Fruit fly (Drosophila melanogaster) whole organism, embryonic: ENCODE data around the gene CG32801.

Experiments
- BEAF-32 ChIP-seq: fragments of 200-800 bp; sonication (Bioruptor generic); optimal IDR thresholded peaks from 3 replicates; lab custom pipeline; 2017; ENCODE audit warnings: missing biosample characterization, missing genetic modification characterization, mild to moderate bottlenecking, moderate library complexity, missing genetic modification reagents
- C15 ChIP-seq: fragments of 200-800 bp; sonication (Bioruptor generic); IDR thresholded peaks from 3 replicates; pipeline ENCODE4 v1.3.6; 2022; ENCODE audit warnings: missing biosample characterization, missing genetic modification characterization
- CG10431 ChIP-seq: fragments of 200-800 bp; sonication (Bioruptor generic); optimal IDR thresholded peaks from 3 replicates; lab custom pipeline; 2018; ENCODE audit warnings: missing biosample characterization, mild to moderate bottlenecking, missing genetic modification characterization
- CG10543 ChIP-seq: fragments of 200-800 bp; sonication (Bioruptor generic); optimal IDR thresholded peaks from 3 replicates; lab custom pipeline; 2017; ENCODE audit warnings: missing biosample characterization, mild to moderate bottlenecking, missing genetic modification characterization, moderate library complexity
- CG11093 ChIP-seq: fragments of 200-800 bp; sonication (Bioruptor generic); IDR thresholded peaks from 3 replicates; pipeline ENCODE4 v1.3.6; 2022; ENCODE audit warnings: missing biosample characterization, missing genetic modification characterization
- CG12155 ChIP-seq: fragments of 200-800 bp; sonication (Bioruptor generic); optimal IDR thresholded peaks from 3 replicates; lab custom pipeline; 2016; ENCODE audit warnings: missing biosample characterization, missing genetic modification characterization
- CG12659 ChIP-seq: fragments of 200-800 bp; sonication (Bioruptor generic); optimal IDR thresholded peaks from 3 replicates; lab custom pipeline; 2017; ENCODE audit warnings: mild to moderate bottlenecking, missing biosample characterization, missing genetic modification reagents, missing genetic modification characterization
- CG1603 ChIP-seq: fragments of 200-800 bp; sonication (Bioruptor generic); optimal IDR thresholded peaks from 2 replicates; lab custom pipeline; 2019; ENCODE audit warnings: missing biosample characterization, mild to moderate bottlenecking, missing genetic modification characterization, moderate library complexity
- CG16863 ChIP-seq: fragments of 200-800 bp; sonication (Bioruptor generic); optimal IDR thresholded peaks from 3 replicates; lab custom pipeline; 2016; ENCODE audit warnings: missing biosample characterization, missing genetic modification characterization
- CG2116 ChIP-seq: fragments of 200-800 bp; sonication (Bioruptor generic); optimal IDR thresholded peaks from 3 replicates; lab custom pipeline; 2018; ENCODE audit warnings: missing biosample characterization, mild to moderate bottlenecking, missing genetic modification characterization
- CG30403 ChIP-seq: fragments of 200-800 bp; sonication (Bioruptor generic); optimal IDR thresholded peaks from 3 replicates; lab custom pipeline; 2016; ENCODE audit warnings: missing biosample characterization, missing genetic modification characterization
- CG3065 ChIP-seq: fragments of 200-800 bp; sonication (Bioruptor generic); optimal IDR thresholded peaks from 2 replicates; lab custom pipeline; 2016; ENCODE audit warnings: missing biosample characterization, missing genetic modification characterization
- CG31388 ChIP-seq: fragments of 200-800 bp; sonication (Bioruptor generic); optimal IDR thresholded peaks from 2 replicates; lab custom pipeline; 2016; ENCODE audit warnings: missing biosample characterization, missing genetic modification characterization
- CG7928 ChIP-seq: fragments of 200-800 bp; sonication (Bioruptor generic); optimal IDR thresholded peaks from 2 replicates; lab custom pipeline; 2017; ENCODE audit warnings: missing biosample characterization, mild to moderate bottlenecking, missing genetic modification characterization
- CG9215 ChIP-seq: fragments of 200-800 bp; sonication (Bioruptor generic); IDR thresholded peaks from 2 replicates; pipeline ENCODE4 v1.3.6; 2022; ENCODE audit warnings: missing biosample characterization, missing genetic modification characterization
- CG9797 ChIP-seq: fragments of 200-800 bp; sonication (Bioruptor generic); optimal IDR thresholded peaks from 3 replicates; lab custom pipeline; 2018; ENCODE audit warnings: missing biosample characterization, mild to moderate bottlenecking, missing genetic modification characterization
- Chrac-16 ChIP-seq: fragments of 200-800 bp; sonication (Bioruptor generic); optimal IDR thresholded peaks from 3 replicates; lab custom pipeline; 2016; ENCODE audit warnings: missing biosample characterization, missing genetic modification characterization
- E2f2 ChIP-seq: fragments of 200-800 bp; sonication (Bioruptor generic); IDR thresholded peaks from 2 replicates; pipeline ENCODE4 v1.3.6; 2022; ENCODE audit warnings: missing biosample characterization, missing genetic modification characterization
- Ets65A ChIP-seq: fragments of 200-800 bp; sonication (Bioruptor generic); peaks from one replicate; lab custom pipeline; 2016; ENCODE audit warnings: missing biosample characterization, missing genetic modification characterization
- Ets97D ChIP-seq: fragments of 200-800 bp; sonication (Bioruptor generic); optimal IDR thresholded peaks from 3 replicates; lab custom pipeline; 2016; ENCODE audit warnings: missing biosample characterization, missing genetic modification characterization
- GATAe ChIP-seq: fragments of 200-800 bp; sonication (Bioruptor generic); conservative IDR thresholded peaks from 2 replicates; pipeline ENCODE4 v1.3.6; 2022; ENCODE audit warnings: missing biosample characterization, missing genetic modification characterization
- Hmr ChIP-seq: fragments of 200-800 bp; sonication (Bioruptor generic); optimal IDR thresholded peaks from 3 replicates; lab custom pipeline; 2017; ENCODE audit warnings: mild to moderate bottlenecking, missing biosample characterization, missing genetic modification reagents, missing genetic modification characterization
- MBD-R2 ChIP-seq: fragments of 200-800 bp; sonication (Bioruptor generic); IDR thresholded peaks from 2 replicates; pipeline ENCODE4 v1.3.6; 2022; ENCODE audit warnings: missing biosample characterization, missing genetic modification characterization
- Mes4 ChIP-seq: fragments of 200-800 bp; sonication (Bioruptor generic); optimal IDR thresholded peaks from 2 replicates; lab custom pipeline; 2016; ENCODE audit warnings: missing biosample characterization, missing genetic modification characterization
- Myb ChIP-seq: fragments of 200-800 bp; sonication (Bioruptor generic); optimal IDR thresholded peaks from 2 replicates; lab custom pipeline; 2016; ENCODE audit warnings: missing biosample characterization, missing genetic modification characterization
- Ravus ChIP-seq: fragments of 200-800 bp; sonication (Bioruptor generic); IDR thresholded peaks from 2 replicates; pipeline ENCODE4 v1.3.6; 2022; ENCODE audit warnings: missing biosample characterization, missing genetic modification characterization
- Sin3A ChIP-seq: fragments of >200 bp; optimal IDR thresholded peaks from 2 replicates; lab custom pipeline; 2018
- Sry-β ChIP-seq: fragments of 200-800 bp; sonication (Bioruptor generic); optimal IDR thresholded peaks from 2 replicates; lab custom pipeline; 2018; ENCODE audit warnings: missing biosample characterization, mild to moderate bottlenecking, missing genetic modification characterization, moderate library complexity
- amos ChIP-seq: fragments of 200-800 bp; sonication (Bioruptor generic); IDR thresholded peaks from 2 replicates; pipeline ENCODE4 v1.3.6; 2022; ENCODE audit warnings: missing biosample characterization, missing genetic modification characterization; ENCODE audit not compliant: partially characterized antibody
- cato ChIP-seq: fragments of 200-800 bp; sonication (Bioruptor generic); optimal IDR thresholded peaks from 2 replicates; lab custom pipeline; 2016; ENCODE audit warnings: missing biosample characterization, missing genetic modification characterization, borderline replicate concordance
- gem ChIP-seq: fragments of 200-800 bp; sonication (Bioruptor generic); optimal IDR thresholded peaks from 2 replicates; lab custom pipeline; 2019; ENCODE audit warnings: missing biosample characterization, mild to moderate bottlenecking, missing genetic modification characterization, moderate library complexity
- gfzf ChIP-seq: fragments of 200-800 bp; sonication (Bioruptor generic); optimal IDR thresholded peaks from 2 replicates; lab custom pipeline; 2016; ENCODE audit warnings: missing biosample characterization, mild to moderate bottlenecking, missing genetic modification characterization, moderate library complexity
- hb ChIP-seq: fragments of 200-800 bp; sonication (Bioruptor generic); IDR thresholded peaks from 3 replicates; pipeline ENCODE4 v1.3.6; 2022; ENCODE audit warnings: missing biosample characterization, missing genetic modification characterization; ENCODE audit not compliant: partially characterized antibody
- her ChIP-seq: fragments of 200-800 bp; sonication (Bioruptor generic); optimal IDR thresholded peaks from 2 replicates; lab custom pipeline; 2016; ENCODE audit warnings: missing biosample characterization, missing genetic modification characterization
- hkb ChIP-seq, 2 experiments: fragments of 200-800 bp in 1 of 2; fragments of >200 bp in 1 of 2; sonication (Bioruptor generic) in 1 of 2; IDR thresholded peaks in 1 of 2; optimal IDR thresholded peaks in 1 of 2; 2 replicates each; pipeline versions ENCODE4 v1.3.6 to Lab custom; 2017 to 2022; ENCODE audit warnings: missing biosample characterization in 1 of 2, missing genetic modification characterization in 1 of 2
- lab ChIP-seq: fragments of 200-800 bp; sonication (Bioruptor generic); optimal IDR thresholded peaks from 3 replicates; lab custom pipeline; 2017; ENCODE audit warnings: missing biosample characterization, missing genetic modification characterization, mild to moderate bottlenecking, moderate library complexity, missing genetic modification reagents
- mam ChIP-seq: fragments of 200-800 bp; sonication (Bioruptor generic); optimal IDR thresholded peaks from 3 replicates; lab custom pipeline; 2016; ENCODE audit warnings: missing biosample characterization, missing genetic modification characterization
- nerfin-2 ChIP-seq: fragments of 200-800 bp; sonication (Bioruptor generic); IDR thresholded peaks from 2 replicates; pipeline ENCODE4 v1.3.6; 2022; ENCODE audit warnings: missing biosample characterization, missing genetic modification characterization; ENCODE audit not compliant: partially characterized antibody
- pho ChIP-seq: fragments of 200-800 bp; sonication (Bioruptor generic); optimal IDR thresholded peaks from 2 replicates; lab custom pipeline; 2016; ENCODE audit warnings: missing biosample characterization, missing genetic modification characterization
- phol ChIP-seq: fragments of 200-800 bp; sonication (Bioruptor generic); optimal IDR thresholded peaks from 3 replicates; lab custom pipeline; 2018; ENCODE audit warnings: missing biosample characterization, mild to moderate bottlenecking, missing genetic modification characterization, moderate library complexity
- so ChIP-seq: fragments of 200-800 bp; sonication (Bioruptor generic); IDR thresholded peaks from 3 replicates; pipeline ENCODE4 v1.3.6; 2022; ENCODE audit warnings: missing biosample characterization, missing genetic modification characterization
- tgo ChIP-seq: fragments of 200-800 bp; sonication (Bioruptor generic); IDR thresholded peaks from 3 replicates; pipeline ENCODE4 v1.3.6; 2022; ENCODE audit warnings: missing biosample characterization, missing genetic modification characterization
- trem ChIP-seq: fragments of 200-800 bp; optimal IDR thresholded peaks from 3 replicates; lab custom pipeline; 2019; ENCODE audit warnings: missing biosample characterization, mild to moderate bottlenecking, missing genetic modification characterization, moderate library complexity
- twi ChIP-seq: fragments of 200-800 bp; optimal IDR thresholded peaks from 2 replicates; lab custom pipeline; 2019; ENCODE audit warnings: missing biosample characterization, mild to moderate bottlenecking, missing genetic modification characterization, moderate library complexity
- vvl ChIP-seq: fragments of 200-800 bp; sonication (Bioruptor generic); IDR thresholded peaks from 2 replicates; pipeline ENCODE4 v1.3.6; 2022; ENCODE audit warnings: missing biosample characterization, missing genetic modification characterization
- zfh1 ChIP-seq: fragments of 200-800 bp; sonication (Bioruptor generic); IDR thresholded peaks from 3 replicates; pipeline ENCODE4 v1.3.6; 2022; ENCODE audit warnings: missing biosample characterization, missing genetic modification characterization

CG32801 gene

dm6 chrX:1940020-1940419 lies 37.0 kb upstream of the CG32801 start, which contains the start of the genes CG3857 and CG3587 (continued):
- TF ChIP-seq hkb (optimal IDR thresholded peaks at IDR 0.05; lab: Kevin White, UChicago) (no peak), hkb (GFP tag; IDR thresholded peaks at IDR 0.05; lab: Robert Waterston, UW) (peak; percentile 40; the same call in 1 of the 2 replicates), Ets65A (GFP tag; lab: Kevin White, UChicago) (peak; percentile 99), CG12155 (GFP tag; lab: Kevin White, UChicago) (peak; percentile 68), CG7928 (peak; percentile 37)

- peak; percentile 26 for TF ChIP-seq lab
- peak; percentile 27; the same call in 1 of the 2 replicates for TF ChIP-seq GATAe (GFP tag; lab: Robert Waterston, UW)
- TF ChIP-seq Myb (GFP tag; lab: Kevin White, UChicago), result peak; percentile 55
- TF ChIP-seq twi (tag; lab: Kevin White, UChicago), result peak; percentile 52
- no peak for TF ChIP-seq Mes4
- TF ChIP-seq hkb (optimal IDR thresholded peaks at IDR 0.05; lab: Kevin White, UChicago), result no peak
- 0 out of 2 replicates have a peak, but pooled peaks have one; percentile 26 for TF ChIP-seq hkb (GFP tag; IDR thresholded peaks at IDR 0.05; lab: Robert Waterston, UW)
- TF ChIP-seq gem (tag; lab: Kevin White, UChicago), result no peak
- peak; percentile 7 for TF ChIP-seq Ets97D (GFP tag; lab: Kevin White, UChicago)
- TF ChIP-seq gfzf, result peak; percentile 82
- TF ChIP-seq BEAF-32 (GFP tag; lab: Kevin White, UChicago), result peak; percentile 51
- peak; percentile 63 for TF ChIP-seq CG2116 (GFP tag; lab: Kevin White, UChicago)
- TF ChIP-seq MBD-R2 (GFP tag; lab: Robert Waterston, UW), result peak; percentile 28
- TF ChIP-seq CG11093 (GFP tag; lab: Robert Waterston, UW), result no peak
- TF ChIP-seq so (GFP tag; lab: Robert Waterston, UW), result 0 out of 3 replicates have a peak, but pooled peaks have one; percentile 47
- TF ChIP-seq CG10543 (GFP tag; lab: Kevin White, UChicago), result peak; percentile 39
- peak; percentile 3 for TF ChIP-seq CG3065 (GFP tag; lab: Kevin White, UChicago)
- TF ChIP-seq Ravus, result no peak
- peak; percentile 17 for TF ChIP-seq Hmr (GFP tag; lab: Kevin White, UChicago)
- TF ChIP-seq CG9215 (GFP tag; lab: Robert Waterston, UW), result peak; percentile 28; the same call in 1 of the 2 replicates
- no peak for TF ChIP-seq CG31388
- TF ChIP-seq phol (tag; lab: Kevin White, UChicago), result peak; percentile 8
- no peak for TF ChIP-seq cato
- TF ChIP-seq CG10431 (GFP tag; lab: Kevin White, UChicago), result no peak
- TF ChIP-seq trem (tag; lab: Kevin White, UChicago), result peak; percentile 46
- peak; percentile 50 for TF ChIP-seq Sin3A (lab: Kevin White, UChicago)
- TF ChIP-seq mam (GFP tag; lab: Kevin White, UChicago), result peak; percentile 13
- TF ChIP-seq CG30403 (GFP tag; lab: Kevin White, UChicago), result peak; percentile 13
- no peak for TF ChIP-seq hb
- peak; percentile 20 for TF ChIP-seq pho (GFP tag; lab: Kevin White, UChicago)
- no peak for TF ChIP-seq nerfin-2 (GFP tag; lab: Robert Waterston, UW)
- peak; percentile 43 for TF ChIP-seq CG1603 (tag; lab: Kevin White, UChicago)
- TF ChIP-seq CG9797, result peak; percentile 71
- peak; percentile 22; the same call in 1 of the 2 replicates for TF ChIP-seq vvl (GFP tag; lab: Robert Waterston, UW)
- no peak for TF ChIP-seq C15 (GFP tag; lab: Robert Waterston, UW)
- peak; percentile 91 for TF ChIP-seq E2f2
- 0 out of 3 replicates have a peak, but pooled peaks have one; percentile 23 for TF ChIP-seq zfh1 (GFP tag; lab: Robert Waterston, UW)
- TF ChIP-seq tgo (GFP tag; lab: Robert Waterston, UW), result 0 out of 3 replicates have a peak, but pooled peaks have one; percentile 25
- TF ChIP-seq Sry-β, result peak; percentile 93
- TF ChIP-seq CG16863 (GFP tag; lab: Kevin White, UChicago), result peak; percentile 93
- TF ChIP-seq CG12659 (GFP tag; lab: Kevin White, UChicago), result peak; percentile 23
- no peak for TF ChIP-seq Chrac-16 (GFP tag; lab: Kevin White, UChicago)
- peak; percentile 34; the same call in 1 of the 2 replicates for TF ChIP-seq amos
- TF ChIP-seq her (GFP tag; lab: Kevin White, UChicago), result peak; percentile 99
These were observed 24.7 kb upstream of the CG32801 start, which contains the start of gene CG11596 for dm6 chrX:1927473-1928306. Gene CG11596, plus strand, starts transcription at chrX:1927683.
